Fruit fly (Drosophila melanogaster): ENCODE results near the gene CG11373.

CG11373 gene

dm6 chr3R:5975145-5975544 lies 14.4 kb upstream of the CG11373 start, which contains the start of gene Obp83a:
TSS of gene Obp83a (minus strand) at chr3R:5975245.
- TF ChIP-seq EcR (GFP tag; optimal IDR thresholded peaks at IDR 0.05) (no peak), CG8478 (optimal IDR thresholded peaks at IDR 0.05) (no peak), usp (GFP tag; optimal IDR thresholded peaks at IDR 0.05) (no peak), Dll (optimal IDR thresholded peaks at IDR 0.05) (no peak), psq (optimal IDR thresholded peaks at IDR 0.05) (no peak), pan (optimal IDR thresholded peaks at IDR 0.05) (no peak)

- TF ChIP-seq Dll (optimal IDR thresholded peaks at IDR 0.05): no peak
- no peak for TF ChIP-seq pan (optimal IDR thresholded peaks at IDR 0.05)
- TF ChIP-seq psq (optimal IDR thresholded peaks at IDR 0.05): no peak
- no peak for TF ChIP-seq EcR (GFP tag; optimal IDR thresholded peaks at IDR 0.05)
- TF ChIP-seq CG8478 (optimal IDR thresholded peaks at IDR 0.05): no peak
- TF ChIP-seq usp (GFP tag; optimal IDR thresholded peaks at IDR 0.05): no peak
Measured at dm6 chr3R:5959382-5959781, 1.4 kb downstream of the CG11373 start, which contains the start of gene side-III. TSS of gene side-III (minus strand) at chr3R:5959555.

dm6 chr3R:5937715-5938114 lies 23.1 kb downstream of the CG11373 start:
- no peak for TF ChIP-seq EcR (GFP tag; optimal IDR thresholded peaks at IDR 0.05)
- TF ChIP-seq usp (GFP tag; optimal IDR thresholded peaks at IDR 0.05): no peak
- TF ChIP-seq psq (optimal IDR thresholded peaks at IDR 0.05): no peak
- no peak for TF ChIP-seq pan (optimal IDR thresholded peaks at IDR 0.05)

- no peak for TF ChIP-seq pan (optimal IDR thresholded peaks at IDR 0.05)
- TF ChIP-seq Dll (optimal IDR thresholded peaks at IDR 0.05): no peak
- TF ChIP-seq CG8478 (optimal IDR thresholded peaks at IDR 0.05): no peak
- no peak for TF ChIP-seq usp (GFP tag; optimal IDR thresholded peaks at IDR 0.05)
- TF ChIP-seq EcR (GFP tag; optimal IDR thresholded peaks at IDR 0.05): no peak
- TF ChIP-seq psq (optimal IDR thresholded peaks at IDR 0.05): no peak
Measured at dm6 chr3R:5927841-5928240, 32.9 kb downstream of the CG11373 start.

dm6 chr3R:5924667-5925066 lies 36.1 kb downstream of the CG11373 start:
- TF ChIP-seq CG8478 (optimal IDR thresholded peaks at IDR 0.05): no peak
- no peak for TF ChIP-seq EcR (GFP tag; optimal IDR thresholded peaks at IDR 0.05)

Measured in whole organism.